Fruit fly (Drosophila melanogaster) whole organism, embryonic: Measurements from ENCODE around the gene CG17801.

Experiments used
- Blimp-1 ChIP-seq: fragments of 200-800 bp; sonication (Bioruptor generic); optimal IDR thresholded peaks from 3 replicates; lab custom pipeline; 2018; ENCODE audit warnings: missing biosample characterization, missing genetic modification characterization, mild to moderate bottlenecking, moderate library complexity, missing genetic modification reagents
- C15 ChIP-seq: fragments of 200-800 bp; sonication (Bioruptor generic); IDR thresholded peaks from 3 replicates; pipeline ENCODE4 v1.3.6; 2022; ENCODE audit warnings: missing biosample characterization, missing genetic modification characterization
- CG10979 ChIP-seq: fragments of 200-800 bp; sonication (Bioruptor generic); optimal IDR thresholded peaks from 2 replicates; lab custom pipeline; 2018; ENCODE audit warnings: missing biosample characterization, mild to moderate bottlenecking, missing genetic modification characterization, moderate library complexity
- CG11247 ChIP-seq: fragments of 200-800 bp; sonication (Bioruptor generic); IDR thresholded peaks from 2 replicates; pipeline ENCODE4 v1.3.6; 2022; ENCODE audit warnings: missing biosample characterization, missing genetic modification characterization
- CG11456 ChIP-seq: fragments of 200-800 bp; sonication (Bioruptor generic); IDR thresholded peaks from 3 replicates; pipeline ENCODE4 v1.3.6; 2022; ENCODE audit warnings: missing biosample characterization, missing genetic modification characterization
- CG12299 ChIP-seq: fragments of 200-800 bp; sonication (Bioruptor generic); optimal IDR thresholded peaks from 2 replicates; lab custom pipeline; 2018; ENCODE audit warnings: missing biosample characterization, mild to moderate bottlenecking, missing genetic modification characterization
- CG1233 ChIP-seq: fragments of 200-800 bp; sonication (Bioruptor generic); optimal IDR thresholded peaks from 4 replicates; lab custom pipeline; 2018; ENCODE audit warnings: missing biosample characterization, mild to moderate bottlenecking, missing genetic modification characterization
- CG13624 ChIP-seq: fragments of 200-800 bp; sonication (Bioruptor generic); optimal IDR thresholded peaks from 2 replicates; lab custom pipeline; 2016; ENCODE audit warnings: missing biosample characterization, missing genetic modification characterization
- CG15514 ChIP-seq: fragments of 200-800 bp; sonication (Bioruptor generic); optimal IDR thresholded peaks from 3 replicates; lab custom pipeline; 2017; ENCODE audit warnings: missing biosample characterization, missing genetic modification characterization, mild to moderate bottlenecking, moderate library complexity, missing genetic modification reagents
- CG16863 ChIP-seq: fragments of 200-800 bp; sonication (Bioruptor generic); optimal IDR thresholded peaks from 3 replicates; lab custom pipeline; 2016; ENCODE audit warnings: missing biosample characterization, missing genetic modification characterization
- CG17361 ChIP-seq: fragments of 200-800 bp; sonication (Bioruptor generic); IDR thresholded peaks from 3 replicates; pipeline ENCODE4 v1.3.6; 2022; ENCODE audit warnings: missing biosample characterization, missing genetic modification characterization
- CG1792 ChIP-seq: fragments of 200-800 bp; sonication (Bioruptor generic); optimal IDR thresholded peaks from 2 replicates; lab custom pipeline; 2016; ENCODE audit warnings: missing biosample characterization, missing genetic modification characterization
- CG18476 ChIP-seq: fragments of 200-800 bp; sonication (Bioruptor generic); optimal IDR thresholded peaks from 2 replicates; lab custom pipeline; 2016; ENCODE audit warnings: missing biosample characterization, mild to moderate bottlenecking, missing genetic modification characterization
- CG4404 ChIP-seq: fragments of 200-800 bp; sonication (Bioruptor generic); IDR thresholded peaks from 2 replicates; pipeline ENCODE4 v1.3.6; 2022; ENCODE audit warnings: missing biosample characterization, missing genetic modification characterization
- CG5180 ChIP-seq: fragments of 200-800 bp; sonication (Bioruptor generic); optimal IDR thresholded peaks from 3 replicates; lab custom pipeline; 2017; ENCODE audit warnings: missing biosample characterization, missing genetic modification characterization, mild to moderate bottlenecking, moderate library complexity, missing genetic modification reagents
- CG6175 ChIP-seq: fragments of 200-800 bp; sonication (Bioruptor generic); IDR thresholded peaks from 3 replicates; pipeline ENCODE4 v1.3.6; 2022; ENCODE audit warnings: missing biosample characterization, missing genetic modification characterization
- CG7928 ChIP-seq: fragments of 200-800 bp; sonication (Bioruptor generic); optimal IDR thresholded peaks from 2 replicates; lab custom pipeline; 2017; ENCODE audit warnings: missing biosample characterization, mild to moderate bottlenecking, missing genetic modification characterization
- CG8765 ChIP-seq: fragments of 200-800 bp; sonication (Bioruptor generic); IDR thresholded peaks from 2 replicates; pipeline ENCODE4 v1.3.6; 2022; ENCODE audit warnings: missing biosample characterization, missing genetic modification characterization
- CG9215 ChIP-seq: fragments of 200-800 bp; sonication (Bioruptor generic); IDR thresholded peaks from 2 replicates; pipeline ENCODE4 v1.3.6; 2022; ENCODE audit warnings: missing biosample characterization, missing genetic modification characterization
- D19B ChIP-seq: fragments of 200-800 bp; sonication (Bioruptor generic); optimal IDR thresholded peaks from 2 replicates; lab custom pipeline; 2017; ENCODE audit warnings: missing biosample characterization, mild to moderate bottlenecking, missing genetic modification characterization
- Dbx ChIP-seq: fragments of 200-800 bp; sonication (Bioruptor generic); IDR thresholded peaks from 3 replicates; pipeline ENCODE4 v1.3.6; 2022; ENCODE audit warnings: missing biosample characterization, missing genetic modification characterization
- Hr3 ChIP-seq: fragments of 200-800 bp; sonication (Bioruptor generic); optimal IDR thresholded peaks from 3 replicates; lab custom pipeline; 2016; ENCODE audit warnings: missing biosample characterization, missing genetic modification characterization
- Hr51 ChIP-seq, 2 experiments: fragments of 200-800 bp; sonication (Bioruptor generic); optimal IDR thresholded peaks; 2 replicates in 1 of 2; 3 replicates in 1 of 2; lab custom pipeline; 2016 to 2018; ENCODE audit warnings: missing biosample characterization in 2 of 2, missing genetic modification characterization in 2 of 2, mild to moderate bottlenecking in 1 of 2, moderate library complexity in 1 of 2
- Jarid2 ChIP-seq: fragments of 200-800 bp; sonication (Bioruptor generic); optimal IDR thresholded peaks from 3 replicates; lab custom pipeline; 2017; ENCODE audit warnings: mild to moderate bottlenecking, missing biosample characterization, missing genetic modification reagents, missing genetic modification characterization
- Mad ChIP-seq: fragments of 200-800 bp; sonication (Bioruptor generic); optimal IDR thresholded peaks from 2 replicates; lab custom pipeline; 2016; ENCODE audit warnings: missing biosample characterization, missing genetic modification characterization
- Meics ChIP-seq: fragments of 200-800 bp; sonication (Bioruptor generic); optimal IDR thresholded peaks from 2 replicates; lab custom pipeline; 2017; ENCODE audit warnings: missing biosample characterization, mild to moderate bottlenecking, missing genetic modification characterization
- Side ChIP-seq: fragments of 200-800 bp; sonication (Bioruptor generic); optimal IDR thresholded peaks from 2 replicates; lab custom pipeline; 2016; ENCODE audit warnings: missing biosample characterization, missing genetic modification characterization
- Six4 ChIP-seq: fragments of 200-800 bp; sonication (Bioruptor generic); optimal IDR thresholded peaks from 2 replicates; lab custom pipeline; 2016; ENCODE audit warnings: missing biosample characterization, missing genetic modification characterization
- ash1 ChIP-seq: fragments of 200-800 bp; sonication (Bioruptor generic); optimal IDR thresholded peaks from 2 replicates; lab custom pipeline; 2018; ENCODE audit warnings: missing biosample characterization, mild to moderate bottlenecking, missing genetic modification characterization
- dmrt99B ChIP-seq: fragments of 200-800 bp; sonication (Bioruptor generic); optimal IDR thresholded peaks from 2 replicates; lab custom pipeline; 2018; ENCODE audit warnings: missing biosample characterization, mild to moderate bottlenecking, missing genetic modification characterization, moderate library complexity
- fd102C ChIP-seq: fragments of 200-800 bp; sonication (Bioruptor generic); optimal IDR thresholded peaks from 2 replicates; lab custom pipeline; 2018; ENCODE audit warnings: missing biosample characterization, mild to moderate bottlenecking, missing genetic modification characterization, moderate library complexity
- fd64A ChIP-seq: fragments of 200-800 bp; sonication (Bioruptor generic); optimal IDR thresholded peaks from 3 replicates; lab custom pipeline; 2018; ENCODE audit warnings: missing biosample characterization, mild to moderate bottlenecking, missing genetic modification characterization
- fru ChIP-seq: fragments of >200 bp; optimal IDR thresholded peaks from 2 replicates; lab custom pipeline; 2017
- gfzf ChIP-seq: fragments of 200-800 bp; sonication (Bioruptor generic); optimal IDR thresholded peaks from 2 replicates; lab custom pipeline; 2016; ENCODE audit warnings: missing biosample characterization, mild to moderate bottlenecking, missing genetic modification characterization, moderate library complexity
- ham ChIP-seq: fragments of 200-800 bp; sonication (Bioruptor generic); IDR thresholded peaks from 2 replicates; pipeline ENCODE4 v1.3.6; 2022; ENCODE audit warnings: missing biosample characterization, missing genetic modification characterization
- ind ChIP-seq: fragments of 200-800 bp; sonication (Bioruptor generic); optimal IDR thresholded peaks from 3 replicates; lab custom pipeline; 2016; ENCODE audit warnings: missing biosample characterization, missing genetic modification characterization
- kay ChIP-seq: fragments of 200-800 bp; sonication (Bioruptor generic); optimal IDR thresholded peaks from 2 replicates; lab custom pipeline; 2016; ENCODE audit warnings: missing biosample characterization, missing genetic modification characterization
- klu ChIP-seq: fragments of 200-800 bp; sonication (Bioruptor generic); IDR thresholded peaks from 2 replicates; pipeline ENCODE4 v1.3.6; 2022; ENCODE audit warnings: missing biosample characterization, missing genetic modification characterization
- odd ChIP-seq: fragments of 200-800 bp; sonication (Bioruptor generic); optimal IDR thresholded peaks from 2 replicates; lab custom pipeline; 2017; ENCODE audit warnings: missing biosample characterization, mild to moderate bottlenecking, missing genetic modification characterization
- pnt ChIP-seq: fragments of 200-800 bp; sonication (Bioruptor generic); optimal IDR thresholded peaks from 3 replicates; lab custom pipeline; 2016; ENCODE audit warnings: missing biosample characterization, missing genetic modification characterization
- prd ChIP-seq, 3 experiments: fragments of >200 bp in 2 of 3; fragments of 200-800 bp in 1 of 3; sonication (Bioruptor generic) in 1 of 3; optimal IDR thresholded peaks in 2 of 3; IDR thresholded peaks in 1 of 3; 2 replicates in 2 of 3; 3 replicates in 1 of 3; pipeline versions ENCODE4 v1.3.6 to Lab custom; 2017 to 2022; ENCODE audit warnings: missing biosample characterization in 1 of 3, missing genetic modification characterization in 1 of 3
- pum ChIP-seq: fragments of 200-800 bp; sonication (Bioruptor generic); optimal IDR thresholded peaks from 2 replicates; lab custom pipeline; 2016; ENCODE audit warnings: missing biosample characterization, missing genetic modification characterization
- run ChIP-seq: fragments of 200-800 bp; sonication (Bioruptor generic); optimal IDR thresholded peaks from 3 replicates; lab custom pipeline; 2018; ENCODE audit warnings: missing biosample characterization, mild to moderate bottlenecking, missing genetic modification characterization
- salm ChIP-seq: fragments of 200-800 bp; sonication (Bioruptor generic); optimal IDR thresholded peaks from 2 replicates; lab custom pipeline; 2018; ENCODE audit warnings: missing biosample characterization, mild to moderate bottlenecking, missing genetic modification characterization
- schlank ChIP-seq: fragments of 200-800 bp; sonication (Bioruptor generic); optimal IDR thresholded peaks from 2 replicates; lab custom pipeline; 2018; ENCODE audit warnings: missing biosample characterization, mild to moderate bottlenecking, missing genetic modification characterization
- sd ChIP-seq: fragments of 200-800 bp; sonication (Bioruptor generic); optimal IDR thresholded peaks from 3 replicates; lab custom pipeline; 2018; ENCODE audit warnings: missing biosample characterization, mild to moderate bottlenecking, missing genetic modification characterization, moderate library complexity
- sens ChIP-seq: fragments of 200-800 bp; sonication (Bioruptor generic); peaks from one replicate; lab custom pipeline; 2016; ENCODE audit warnings: missing biosample characterization, missing genetic modification characterization
- slbo ChIP-seq: fragments of 200-800 bp; sonication (Bioruptor generic); IDR thresholded peaks from 2 replicates; pipeline ENCODE4 v1.3.6; 2022; ENCODE audit warnings: missing biosample characterization, missing genetic modification characterization
- tio ChIP-seq: fragments of 200-800 bp; sonication (Bioruptor generic); optimal IDR thresholded peaks from 2 replicates; lab custom pipeline; 2017; ENCODE audit warnings: missing biosample characterization, missing genetic modification characterization, inconsistent platforms

Gene CG17801

dm6 chr3R:17794335-17795074, 12.4 kb downstream of the CG17801 start, which contains the start of gene CG43102 (continued):
- TF ChIP-seq CG15514 (peak; percentile 90), Mad (GFP tag; lab: Kevin White, UChicago) (peak; percentile 26), Blimp-1 (GFP tag; lab: Kevin White, UChicago) (peak; percentile 63), fd102C (no peak), slbo (GFP tag; lab: Robert Waterston, UW) (peak; percentile 73; the same call in 1 of the 2 replicates), ham (GFP tag; lab: Robert Waterston, UW) (no peak), kay (GFP tag; lab: Kevin White, UChicago) (peak; percentile 11), ind (peak; percentile 71), Dbx (GFP tag; lab: Robert Waterston, UW) (peak; percentile 72), Hr3 (GFP tag; lab: Kevin White, UChicago) (peak; percentile 62), CG9215 (GFP tag; lab: Robert Waterston, UW) (peak; percentile 54; the same call in 1 of the 2 replicates), CG1792 (no peak), run (tag; lab: Kevin White, UChicago) (peak; percentile 37), CG13624 (peak; percentile 8), CG8765 (GFP tag; lab: Robert Waterston, UW) (peak; percentile 16; the same call in 1 of the 2 replicates), dmrt99B (tag; lab: Kevin White, UChicago) (peak; percentile 70), CG4404 (peak; percentile 21; the same call in 1 of the 2 replicates), sens (GFP tag; lab: Kevin White, UChicago) (peak; percentile 88), pnt (GFP tag; lab: Kevin White, UChicago) (peak; percentile 30), CG1233 (GFP tag; lab: Kevin White, UChicago) (peak; percentile 50), CG18476 (GFP tag; lab: Kevin White, UChicago) (peak; percentile 14), tio (GFP tag; lab: Kevin White, UChicago) (peak; percentile 34), fd64A (GFP tag; lab: Kevin White, UChicago) (peak; percentile 3), schlank (tag; lab: Kevin White, UChicago) (peak; percentile 30), CG12299 (peak; percentile 18), odd (GFP tag; lab: Kevin White, UChicago) (peak; percentile 49), ash1 (GFP tag; lab: Kevin White, UChicago) (peak; percentile 18), Side (GFP tag; lab: Kevin White, UChicago) (peak; percentile 53), Hr51 (GFP tag; optimal IDR thresholded peaks at IDR 0.05; lab: Kevin White, UChicago) (peak; percentile 51 to 78), D19B (GFP tag; lab: Kevin White, UChicago) (peak; percentile 30), CG16863 (GFP tag; lab: Kevin White, UChicago) (no peak), CG10979 (peak; percentile 44), Six4 (GFP tag; lab: Kevin White, UChicago) (peak; percentile 49), CG11456 (peak; percentile 78), CG17361 (GFP tag; lab: Robert Waterston, UW) (peak; percentile 83), prd (optimal IDR thresholded peaks at IDR 0.05; lab: Kevin White, UChicago) (no peak), prd (GFP tag; IDR thresholded peaks at IDR 0.05; lab: Robert Waterston, UW) (peak; percentile 80), Meics (GFP tag; lab: Kevin White, UChicago) (peak; percentile 64), CG7928 (no peak), gfzf (GFP tag; lab: Kevin White, UChicago) (no peak), salm (peak; percentile 38), CG5180 (GFP tag; lab: Kevin White, UChicago) (peak; percentile 9), sd (peak; percentile 61), CG11247 (GFP tag; lab: Robert Waterston, UW) (peak; percentile 76), klu (GFP tag; lab: Robert Waterston, UW) (no peak; the same call in 1 of the 2 replicates), CG6175 (GFP tag; lab: Robert Waterston, UW) (peak; percentile 71; the same call in 2 of the 3 replicates), C15 (GFP tag; lab: Robert Waterston, UW) (0 out of 3 replicates have a peak, but pooled peaks have one; percentile 42), pum (GFP tag; lab: Kevin White, UChicago) (peak; percentile 37), Jarid2 (GFP tag; lab: Kevin White, UChicago) (peak; percentile 65), fru (no peak)
